Worm (Caenorhabditis elegans) whole organism, mixed stage, embryonic: ENCODE measurements around the gene slc-17.4.

ENCODE experiments used
- blmp-1 ChIP-seq: fragments of 150-350 bp; optimal IDR thresholded peaks from 2 replicates; lab custom pipeline; 2014; ENCODE audit warnings: missing biosample characterization, missing genetic modification characterization
- ceh-39 ChIP-seq: fragments of 150-350 bp; optimal IDR thresholded peaks from 2 replicates; lab custom pipeline; 2014; ENCODE audit warnings: missing biosample characterization, missing genetic modification characterization
- ces-1 ChIP-seq: fragments of 150-350 bp; optimal IDR thresholded peaks from 2 replicates; lab custom pipeline; 2014; ENCODE audit warnings: missing biosample characterization, missing genetic modification reagents, missing genetic modification characterization
- cnd-1 ChIP-seq: fragments of 200-800 bp; sonication (Bioruptor generic); optimal IDR thresholded peaks from 2 replicates; lab custom pipeline; 2018; ENCODE audit warnings: mild to moderate bottlenecking, missing genetic modification characterization, missing compliant biosample characterization
- elt-1 ChIP-seq: sonication (generic microtip); optimal IDR thresholded peaks from 2 replicates; lab custom pipeline; 2017; ENCODE audit warnings: missing genetic modification characterization, mild to moderate bottlenecking, missing compliant biosample characterization, antibody characterized with exemption, moderate library complexity, borderline replicate concordance; ENCODE audit not compliant: insufficient read depth
- elt-3 ChIP-seq: fragments of 150-350 bp; optimal IDR thresholded peaks from 2 replicates; lab custom pipeline; 2014; ENCODE audit warnings: missing biosample characterization, missing genetic modification characterization
- lsy-2 ChIP-seq: fragments of 150-350 bp; optimal IDR thresholded peaks from 2 replicates; lab custom pipeline; 2014; ENCODE audit warnings: missing biosample characterization, missing genetic modification characterization
- nhr-237 ChIP-seq: fragments of 150-350 bp; optimal IDR thresholded peaks from 2 replicates; lab custom pipeline; 2014; ENCODE audit warnings: missing biosample characterization, missing genetic modification characterization
- nhr-76 ChIP-seq: sonication (generic microtip); optimal IDR thresholded peaks from 2 replicates; lab custom pipeline; 2017; ENCODE audit warnings: missing biosample characterization, missing genetic modification characterization
- sem-2 ChIP-seq: fragments of 200-800 bp; sonication (Bioruptor generic); optimal IDR thresholded peaks from 2 replicates; lab custom pipeline; 2018; ENCODE audit warnings: mild to moderate bottlenecking, missing genetic modification characterization, missing compliant biosample characterization
- snpc-4 ChIP-seq: fragments of 150-350 bp; optimal IDR thresholded peaks from 2 replicates; lab custom pipeline; 2014; ENCODE audit warnings: missing biosample characterization, missing genetic modification characterization
- unc-120 ChIP-seq: sonication (generic microtip); optimal IDR thresholded peaks from 2 replicates; lab custom pipeline; 2017; ENCODE audit warnings: missing genetic modification characterization, missing compliant biosample characterization; ENCODE audit not compliant: poor library complexity, severe bottlenecking
- unc-62 ChIP-seq: fragments of 150-350 bp; optimal IDR thresholded peaks from 2 replicates; lab custom pipeline; 2014; ENCODE audit warnings: missing biosample characterization, missing genetic modification reagents, missing genetic modification characterization
- ztf-11 ChIP-seq: fragments of 150-350 bp; optimal IDR thresholded peaks from 2 replicates; lab custom pipeline; 2014; ENCODE audit warnings: missing biosample characterization, missing genetic modification characterization

DNA sequence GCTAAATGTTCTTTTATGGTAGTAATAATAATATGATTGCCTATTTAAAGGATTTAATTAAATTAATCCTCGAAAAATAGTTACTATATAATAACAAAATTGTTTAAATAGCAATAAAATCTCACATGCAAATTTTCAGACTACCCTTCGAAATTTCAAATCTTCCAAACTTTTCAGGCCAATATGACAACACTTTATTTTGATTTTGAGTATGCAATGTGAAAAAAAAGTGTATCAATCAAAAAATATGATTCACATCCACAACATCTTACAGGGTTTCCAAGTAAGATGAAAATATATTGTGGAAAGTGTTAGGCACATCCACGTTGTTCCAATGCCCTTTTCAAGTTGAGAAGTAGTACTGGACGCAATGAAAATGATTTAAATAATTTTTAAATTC lies 20.3 kb upstream of the slc-17.4 start, which contains the start of gene snf-9:
- no peak for TF ChIP-seq ceh-39 (tag; lab: Kevin White, UChicago)
- TF ChIP-seq nhr-237 (tag; lab: Kevin White, UChicago), result no peak
- TF ChIP-seq snpc-4 (tag; lab: Kevin White, UChicago), result no peak
- TF ChIP-seq sem-2 (GFP tag; lab: Kevin White, UChicago), result no peak
- no peak for TF ChIP-seq unc-120 (tag; lab: Kevin White, UChicago)
- TF ChIP-seq ztf-11 (tag; lab: Kevin White, UChicago), result no peak
- TF ChIP-seq lsy-2 (tag; lab: Kevin White, UChicago), result no peak
- no peak for TF ChIP-seq elt-1 (tag; lab: Kevin White, UChicago)
- no peak for TF ChIP-seq elt-3
- TF ChIP-seq unc-62 (GFP tag; lab: Kevin White, UChicago), result no peak
- no peak for TF ChIP-seq blmp-1
- no peak for TF ChIP-seq cnd-1
- TF ChIP-seq nhr-76, result no peak
- TF ChIP-seq ces-1 (GFP tag; lab: Kevin White, UChicago), result no peak
